Worm (Caenorhabditis elegans) whole organism, L2 larva: ENCODE data around the gene srx-42.

ENCODE experiments used
- R02D3.7 ChIP-seq: fragments of 150-350 bp; optimal IDR thresholded peaks from 2 replicates; lab custom pipeline; 2014; ENCODE audit warnings: missing biosample characterization, missing genetic modification characterization
- snpc-4 ChIP-seq: fragments of 150-350 bp; optimal IDR thresholded peaks from 2 replicates; lab custom pipeline; 2014; ENCODE audit warnings: missing biosample characterization, missing genetic modification characterization
- ztf-4 ChIP-seq: fragments of 150-350 bp; optimal IDR thresholded peaks from 2 replicates; lab custom pipeline; 2014; ENCODE audit warnings: missing biosample characterization, missing genetic modification characterization

- TF ChIP-seq ztf-4 (tag; lab: Kevin White, UChicago) (no peak), snpc-4 (tag; lab: Kevin White, UChicago) (no peak), R02D3.7 (tag; lab: Kevin White, UChicago) (no peak)
Observed at ce11 chrV:13904446-13904845, 16.4 kb upstream of the srx-42 start, which contains the start of gene stdh-3.
